Worm (Caenorhabditis elegans): ENCODE results near the gene tmem-231.

Gene tmem-231

ce11 chrIV:8463069-8463468, 36.5 kb downstream of the tmem-231 start:
- TF ChIP-seq dao-5 (tag; optimal IDR thresholded peaks at IDR 0.05) = no peak
- TF ChIP-seq him-1 (tag; optimal IDR thresholded peaks at IDR 0.05) = no peak
- no peak for TF ChIP-seq W03F9.2 (tag; optimal IDR thresholded peaks at IDR 0.05)

- no peak for TF ChIP-seq W03F9.2 (tag; optimal IDR thresholded peaks at IDR 0.05)
These were observed 37.1 kb downstream of the tmem-231 start, which contains the start of gene str-176 for ce11 chrIV:8463716-8464115. TSS of gene str-176 (minus strand) at chrIV:8463816.

ce11 chrIV:8464187-8464586, 37.6 kb downstream of the tmem-231 start:
- TF ChIP-seq W03F9.2 (tag; optimal IDR thresholded peaks at IDR 0.05) (no peak), him-1 (tag; optimal IDR thresholded peaks at IDR 0.05) (no peak), dao-5 (tag; optimal IDR thresholded peaks at IDR 0.05) (no peak)

ce11 chrIV:8472493-8472892, 45.9 kb downstream of the tmem-231 start, which contains the start of gene oat-1:
TSS of gene oat-1 (minus strand) at chrIV:8472593.
- TF ChIP-seq dao-5 (tag; optimal IDR thresholded peaks at IDR 0.05) = no peak
- TF ChIP-seq him-1 (tag; optimal IDR thresholded peaks at IDR 0.05) = no peak
- no peak for TF ChIP-seq W03F9.2 (tag; optimal IDR thresholded peaks at IDR 0.05)

ce11 chrIV:8473756-8474155, 47.2 kb downstream of the tmem-231 start, which contains the start of gene C28C12.11:
TSS of gene C28C12.11 (plus strand) at chrIV:8474056.
- TF ChIP-seq dao-5 (tag; optimal IDR thresholded peaks at IDR 0.05) (no peak), him-1 (tag; optimal IDR thresholded peaks at IDR 0.05) (no peak)

ce11 chrIV:8475030-8475679, 48.6 kb downstream of the tmem-231 start:
- TF ChIP-seq him-1 (tag; optimal IDR thresholded peaks at IDR 0.05) = no peak
- TF ChIP-seq W03F9.2 (tag; optimal IDR thresholded peaks at IDR 0.05) = no peak

- TF ChIP-seq him-1 (tag; optimal IDR thresholded peaks at IDR 0.05) (no peak), W03F9.2 (tag; optimal IDR thresholded peaks at IDR 0.05) (no peak), dao-5 (tag; optimal IDR thresholded peaks at IDR 0.05) (no peak)
These were observed 49.6 kb downstream of the tmem-231 start for ce11 chrIV:8476166-8476565.

ce11 chrIV:8476880-8477279, 50.3 kb downstream of the tmem-231 start, which contains the start of gene spp-10:
TSS of gene spp-10 (plus strand) at chrIV:8477180.
- TF ChIP-seq dao-5 (tag; optimal IDR thresholded peaks at IDR 0.05) (no peak), W03F9.2 (tag; optimal IDR thresholded peaks at IDR 0.05) (no peak), him-1 (tag; optimal IDR thresholded peaks at IDR 0.05) (no peak)

Measured in whole organism, L4/young adult.